Worm (Caenorhabditis elegans) whole organism, young adult: ENCODE data around the gene sec-16A.1.

ENCODE experiments used
- B0261.1 ChIP-seq: sonication (generic microtip); optimal IDR thresholded peaks from 2 replicates; lab custom pipeline; 2016; ENCODE audit warnings: mild to moderate bottlenecking, missing genetic modification characterization, moderate library complexity, missing compliant biosample characterization
- B0336.3 ChIP-seq: fragments of 200-800 bp; sonication (Bioruptor generic); IDR thresholded peaks from 2 replicates; pipeline ENCODE4 v1.3.6; 2022; ENCODE audit warnings: missing genetic modification characterization, missing compliant biosample characterization
- K12H6.12 ChIP-seq: fragments of 200-800 bp; sonication (Bioruptor generic); optimal IDR thresholded peaks from 2 replicates; lab custom pipeline; 2018; ENCODE audit warnings: mild to moderate bottlenecking, missing genetic modification characterization, missing compliant biosample characterization
- T07F8.4 ChIP-seq: sonication (generic microtip); optimal IDR thresholded peaks from 2 replicates; lab custom pipeline; 2016; ENCODE audit warnings: mild to moderate bottlenecking, missing genetic modification characterization, moderate library complexity, missing compliant biosample characterization
- akir-1 ChIP-seq: fragments of 200-800 bp; sonication (Bioruptor generic); optimal IDR thresholded peaks from 2 replicates; lab custom pipeline; 2018; ENCODE audit warnings: mild to moderate bottlenecking, missing genetic modification characterization, moderate library complexity, missing compliant biosample characterization
- egl-44 ChIP-seq: fragments of 200-800 bp; sonication (Bioruptor generic); IDR thresholded peaks from 2 replicates; pipeline ENCODE4 v1.3.6; 2022; ENCODE audit warnings: missing genetic modification reagents, missing genetic modification characterization, missing compliant biosample characterization
- ekl-4 ChIP-seq: fragments of 200-800 bp; sonication (Bioruptor generic); IDR thresholded peaks from 2 replicates; pipeline ENCODE4 v1.3.6; 2022; ENCODE audit warnings: missing genetic modification reagents, missing genetic modification characterization, missing compliant biosample characterization
- lin-26 ChIP-seq: fragments of 200-800 bp; sonication (Bioruptor generic); IDR thresholded peaks from 2 replicates; pipeline ENCODE4 v1.3.6; 2022; ENCODE audit warnings: missing genetic modification reagents, missing genetic modification characterization, missing compliant biosample characterization
- nfyb-1 ChIP-seq: fragments of 200-800 bp; sonication (Bioruptor generic); IDR thresholded peaks from 2 replicates; pipeline ENCODE4 v1.3.6; 2022; ENCODE audit warnings: missing genetic modification reagents, missing genetic modification characterization, missing compliant biosample characterization
- nhr-80 ChIP-seq: sonication (generic microtip); optimal IDR thresholded peaks from 2 replicates; lab custom pipeline; 2016; ENCODE audit warnings: missing genetic modification characterization, missing compliant biosample characterization
- pbrm-1 ChIP-seq: fragments of 200-800 bp; sonication (Bioruptor generic); IDR thresholded peaks from 2 replicates; pipeline ENCODE4 v1.3.6; 2022; ENCODE audit warnings: missing genetic modification reagents, missing genetic modification characterization, missing compliant biosample characterization
- ztf-18 ChIP-seq: sonication (generic microtip); optimal IDR thresholded peaks from 2 replicates; lab custom pipeline; 2016; ENCODE audit warnings: missing genotype, mild to moderate bottlenecking, missing genetic modification characterization, missing compliant biosample characterization
- ztf-25 ChIP-seq: fragments of 200-800 bp; sonication (Bioruptor generic); IDR thresholded peaks from 2 replicates; pipeline ENCODE4 v1.3.6; 2022; ENCODE audit warnings: missing genetic modification reagents, missing genetic modification characterization, missing compliant biosample characterization

DNA sequence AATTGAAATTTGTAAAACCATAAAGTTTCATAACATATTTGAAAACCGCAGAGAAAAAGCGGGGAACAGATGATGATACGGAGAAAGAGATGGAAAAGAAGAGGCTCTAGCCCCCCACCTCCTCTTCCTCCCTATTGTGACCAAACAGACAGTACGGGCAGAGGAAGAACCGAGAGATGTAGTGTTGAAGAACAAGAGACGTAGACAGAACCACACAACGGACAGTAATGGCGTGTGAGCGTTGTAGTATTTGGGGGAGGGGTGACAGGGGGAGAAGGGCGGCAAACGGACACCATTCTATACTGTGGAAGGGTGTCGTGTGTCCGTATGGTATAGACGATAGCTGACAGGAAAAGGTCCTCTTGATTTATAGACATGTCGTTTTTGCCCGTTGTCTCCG, 50.4 kb downstream of the sec-16A.1 start:
- TF ChIP-seq egl-44 (no peak), ztf-25 (no peak), lin-26 (GFP tag; lab: Robert Waterston, UW) (no peak), B0261.1 (tag; lab: Kevin White, UChicago) (no peak), T07F8.4 (tag; lab: Kevin White, UChicago) (no peak), akir-1 (GFP tag; lab: Kevin White, UChicago) (no peak), K12H6.12 (tag; lab: Kevin White, UChicago) (no peak), nfyb-1 (GFP tag; lab: Robert Waterston, UW) (no peak), ztf-18 (tag; lab: Kevin White, UChicago) (no peak), ekl-4 (GFP tag; lab: Robert Waterston, UW) (no peak), pbrm-1 (GFP tag; lab: Robert Waterston, UW) (no peak), B0336.3 (GFP tag; lab: Robert Waterston, UW) (no peak), nhr-80 (peak; percentile 47)
